Worm (Caenorhabditis elegans) whole organism, midembryonic: Measurements from ENCODE around the gene nhr-51.

Source experiments
- cog-1 ChIP-seq: sonication (generic microtip); optimal IDR thresholded peaks from 2 replicates; lab custom pipeline; 2016; ENCODE audit warnings: missing genetic modification characterization, missing compliant biosample characterization
- flt-1 ChIP-seq: fragments of 200-800 bp; sonication (Bioruptor generic); IDR thresholded peaks from 2 replicates; pipeline ENCODE4 v1.3.6; 2022; ENCODE audit warnings: missing genetic modification characterization, missing compliant biosample characterization

ce11 chrV:15661003-15661402 is 12.8 kb upstream of the nhr-51 start:
- TF ChIP-seq flt-1 (GFP tag; lab: Robert Waterston, UW) = no peak
- TF ChIP-seq cog-1 (tag; lab: Kevin White, UChicago) = no peak
